Worm (Caenorhabditis elegans) whole organism, L1 larva: Measurements from ENCODE around the gene gldi-10.

Source experiments
- C04F5.9 ChIP-seq: sonication (generic microtip); optimal IDR thresholded peaks from 2 replicates; lab custom pipeline; 2016; ENCODE audit warnings: missing genetic modification characterization, missing compliant biosample characterization
- F16B12.6 ChIP-seq: fragments of 150-350 bp; optimal IDR thresholded peaks from 2 replicates; lab custom pipeline; 2014; ENCODE audit warnings: missing biosample characterization, missing genetic modification characterization
- Y116A8C.19 ChIP-seq: sonication (generic microtip); optimal IDR thresholded peaks from 2 replicates; lab custom pipeline; 2016; ENCODE audit warnings: missing compliant biosample characterization, missing genetic modification characterization, borderline replicate concordance
- alr-1 ChIP-seq: fragments of 200-800 bp; sonication (Bioruptor generic); optimal IDR thresholded peaks from 2 replicates; lab custom pipeline; 2018; ENCODE audit warnings: borderline replicate concordance, mild to moderate bottlenecking, missing genetic modification characterization, missing compliant biosample characterization
- aly-2 ChIP-seq: fragments of 150-350 bp; optimal IDR thresholded peaks from 2 replicates; lab custom pipeline; 2014; ENCODE audit warnings: missing biosample characterization, missing genetic modification characterization
- ama-1 ChIP-seq: fragments of 150-350 bp; optimal IDR thresholded peaks from 2 replicates; lab custom pipeline; 2014
- blmp-1 ChIP-seq: fragments of 150-350 bp; optimal IDR thresholded peaks from 2 replicates; lab custom pipeline; 2014; ENCODE audit warnings: missing biosample characterization, missing genetic modification characterization
- ceh-8 ChIP-seq: fragments of 200-800 bp; sonication (Bioruptor generic); optimal IDR thresholded peaks from 2 replicates; lab custom pipeline; 2018; ENCODE audit warnings: mild to moderate bottlenecking, missing genetic modification characterization, moderate library complexity, missing compliant biosample characterization
- ceh-82 ChIP-seq, 3 experiments: fragments of 150-350 bp in 1 of 3; sonication (generic microtip) in 2 of 3; optimal IDR thresholded peaks; 2 replicates each; lab custom pipeline; 2014 to 2017; ENCODE audit warnings: missing biosample characterization in 3 of 3, missing genetic modification characterization in 3 of 3
- ceh-90 ChIP-seq: sonication (generic microtip); optimal IDR thresholded peaks from 2 replicates; lab custom pipeline; 2016; ENCODE audit warnings: missing genetic modification characterization, missing compliant biosample characterization
- ces-1 ChIP-seq: fragments of 150-350 bp; optimal IDR thresholded peaks from 2 replicates; lab custom pipeline; 2014; ENCODE audit warnings: missing biosample characterization, missing genetic modification reagents, missing genetic modification characterization
- dpl-1 ChIP-seq, 3 experiments: fragments of 150-350 bp in 2 of 3; sonication (generic microtip) in 1 of 3; optimal IDR thresholded peaks; 2 replicates each; lab custom pipeline; 2014 to 2017; ENCODE audit warnings: missing biosample characterization in 3 of 3, missing genetic modification characterization in 3 of 3, missing genetic modification reagents in 3 of 3
- efl-1 ChIP-seq, 4 experiments: fragments of 150-350 bp; optimal IDR thresholded peaks in 3 of 4; peaks in 1 of 4; 1 replicate in 1 of 4; 2 replicates in 3 of 4; lab custom pipeline; 2014; ENCODE audit warnings: missing biosample characterization in 2 of 4, missing genetic modification characterization in 2 of 4, missing genetic modification reagents in 2 of 4
- efl-3 ChIP-seq: fragments of 200-800 bp; sonication (Bioruptor generic); optimal IDR thresholded peaks from 2 replicates; lab custom pipeline; 2018; ENCODE audit warnings: mild to moderate bottlenecking, missing genetic modification characterization, missing compliant biosample characterization
- egl-27 ChIP-seq, 2 experiments: fragments of 150-350 bp in 1 of 2; sonication (generic microtip); optimal IDR thresholded peaks; 3 replicates each; lab custom pipeline; 2017 to 2018; ENCODE audit warnings: missing biosample characterization in 2 of 2, missing genetic modification characterization in 2 of 2, missing genetic modification reagents in 2 of 2
- elt-3 ChIP-seq, 6 experiments: fragments of 150-350 bp in 1 of 6; sonication (generic microtip); optimal IDR thresholded peaks; 2 replicates each; lab custom pipeline; 2017 to 2018; ENCODE audit warnings: missing biosample characterization in 6 of 6, missing genetic modification characterization in 6 of 6, inconsistent platforms in 1 of 6
- ets-5 ChIP-seq: fragments of 200-800 bp; sonication (Bioruptor generic); IDR thresholded peaks from 2 replicates; pipeline ENCODE4 v1.3.6; 2022; ENCODE audit warnings: missing genetic modification characterization, missing compliant biosample characterization
- fkh-8 ChIP-seq: sonication (generic microtip); optimal IDR thresholded peaks from 2 replicates; lab custom pipeline; 2016; ENCODE audit warnings: mild to moderate bottlenecking, missing genetic modification characterization, missing compliant biosample characterization
- hpl-2 ChIP-seq: fragments of 150-350 bp; optimal IDR thresholded peaks from 2 replicates; lab custom pipeline; 2014; ENCODE audit warnings: missing biosample characterization, missing genetic modification reagents, missing genetic modification characterization
- irx-1 ChIP-seq: sonication (generic microtip); optimal IDR thresholded peaks from 2 replicates; lab custom pipeline; 2016; ENCODE audit warnings: missing genetic modification characterization, missing compliant biosample characterization
- isw-1 ChIP-seq: fragments of 200-800 bp; sonication (Bioruptor generic); IDR thresholded peaks from 2 replicates; pipeline ENCODE4 v1.3.6; 2022; ENCODE audit warnings: missing genetic modification characterization, missing compliant biosample characterization
- jun-1 ChIP-seq: fragments of 150-350 bp; optimal IDR thresholded peaks from 2 replicates; lab custom pipeline; 2014; ENCODE audit warnings: missing biosample characterization, missing genetic modification reagents, missing genetic modification characterization
- lin-13 ChIP-seq: fragments of 150-350 bp; optimal IDR thresholded peaks from 2 replicates; lab custom pipeline; 2014; ENCODE audit warnings: missing biosample characterization, missing genetic modification reagents, missing genetic modification characterization
- lin-14 ChIP-seq: fragments of 200-800 bp; sonication (Bioruptor generic); optimal IDR thresholded peaks from 2 replicates; lab custom pipeline; 2018; ENCODE audit warnings: mild to moderate bottlenecking, missing genetic modification characterization, moderate library complexity, missing compliant biosample characterization
- lin-15B ChIP-seq: fragments of 150-350 bp; sonication (generic microtip); optimal IDR thresholded peaks from 3 replicates; lab custom pipeline; 2014; ENCODE audit warnings: missing biosample characterization, missing genetic modification characterization
- lir-3 ChIP-seq: sonication (generic microtip); optimal IDR thresholded peaks from 2 replicates; lab custom pipeline; 2016; ENCODE audit warnings: mild to moderate bottlenecking, missing genetic modification characterization, moderate library complexity, missing compliant biosample characterization; ENCODE audit not compliant: poor library complexity
- mef-2 ChIP-seq: fragments of 150-350 bp; optimal IDR thresholded peaks from 2 replicates; lab custom pipeline; 2014; ENCODE audit warnings: missing biosample characterization, missing genetic modification characterization
- mep-1 ChIP-seq: fragments of 150-350 bp; optimal IDR thresholded peaks from 2 replicates; lab custom pipeline; 2014; ENCODE audit warnings: missing biosample characterization, missing genetic modification characterization
- nhr-11 ChIP-seq: fragments of 150-350 bp; optimal IDR thresholded peaks from 2 replicates; lab custom pipeline; 2014; ENCODE audit warnings: missing biosample characterization, missing genetic modification characterization
- nhr-12 ChIP-seq: sonication (generic microtip); optimal IDR thresholded peaks from 2 replicates; lab custom pipeline; 2017; ENCODE audit warnings: missing biosample characterization, missing genetic modification characterization
- nhr-20 ChIP-seq: sonication (generic microtip); optimal IDR thresholded peaks from 2 replicates; lab custom pipeline; 2016; ENCODE audit warnings: mild to moderate bottlenecking, missing genetic modification characterization, missing compliant biosample characterization
- nhr-71 ChIP-seq: sonication (generic microtip); optimal IDR thresholded peaks from 2 replicates; lab custom pipeline; 2016; ENCODE audit warnings: mild to moderate bottlenecking, missing genetic modification characterization, moderate library complexity, missing compliant biosample characterization
- nhr-77 ChIP-seq: fragments of 150-350 bp; optimal IDR thresholded peaks from 2 replicates; lab custom pipeline; 2014; ENCODE audit warnings: missing biosample characterization, missing genetic modification characterization
- nhr-85 ChIP-seq: sonication (generic microtip); peaks from one replicate; lab custom pipeline; 2016; ENCODE audit warnings: missing genetic modification characterization, inconsistent platforms, missing compliant biosample characterization
- nhr-90 ChIP-seq: sonication (generic microtip); optimal IDR thresholded peaks from 2 replicates; lab custom pipeline; 2016; ENCODE audit warnings: mild to moderate bottlenecking, missing genetic modification characterization, missing compliant biosample characterization; ENCODE audit not compliant: poor library complexity
- rnt-1 ChIP-seq: sonication (generic microtip); optimal IDR thresholded peaks from 2 replicates; lab custom pipeline; 2016; ENCODE audit warnings: mild to moderate bottlenecking, missing genetic modification characterization, moderate library complexity, missing compliant biosample characterization
- snu-23 ChIP-seq: sonication (generic microtip); optimal IDR thresholded peaks from 2 replicates; lab custom pipeline; 2016; ENCODE audit warnings: missing genetic modification characterization, missing compliant biosample characterization
- sptf-1 ChIP-seq: fragments of 150-350 bp; optimal IDR thresholded peaks from 2 replicates; lab custom pipeline; 2014; ENCODE audit warnings: missing biosample characterization, missing genetic modification characterization
- swsn-7 ChIP-seq: sonication (generic microtip); optimal IDR thresholded peaks from 2 replicates; lab custom pipeline; 2016; ENCODE audit warnings: missing genetic modification characterization, missing compliant biosample characterization
- unc-130 ChIP-seq: fragments of 150-350 bp; optimal IDR thresholded peaks from 2 replicates; lab custom pipeline; 2017; ENCODE audit warnings: missing biosample characterization, missing genetic modification characterization, inconsistent platforms
- unc-86 ChIP-seq: sonication (generic microtip); optimal IDR thresholded peaks from 2 replicates; lab custom pipeline; 2016; ENCODE audit warnings: missing genetic modification characterization, missing compliant biosample characterization
- xbp-1 ChIP-seq: sonication (generic microtip); optimal IDR thresholded peaks from 2 replicates; lab custom pipeline; 2016; ENCODE audit warnings: missing genetic modification characterization, missing compliant biosample characterization

The gldi-10 gene

ce11 chrIV:9140172-9140805, 41.2 kb downstream of the gldi-10 start:
- TF ChIP-seq elt-3 (tag; optimal IDR thresholded peaks at IDR 0.05; lab: Kevin White, UChicago) (no peak), irx-1 (tag; lab: Kevin White, UChicago) (no peak), jun-1 (tag; lab: Kevin White, UChicago) (no peak), alr-1 (tag; lab: Kevin White, UChicago) (no peak), egl-27 (tag; optimal IDR thresholded peaks at IDR 0.05; lab: Kevin White, UChicago) (no peak), ceh-90 (tag; lab: Kevin White, UChicago) (no peak), snu-23 (GFP tag; lab: Kevin White, UChicago) (no peak), ceh-82 (tag; optimal IDR thresholded peaks at IDR 0.05; lab: Kevin White, UChicago) (no peak)

- no peak for TF ChIP-seq mef-2 (tag; lab: Kevin White, UChicago)
- TF ChIP-seq lin-13: no peak
- no peak for TF ChIP-seq C04F5.9
- no peak for TF ChIP-seq hpl-2 (GFP tag; lab: Kevin White, UChicago)
- TF ChIP-seq ama-1 (lab: Kevin White, UChicago): no peak
- TF ChIP-seq nhr-77 (tag; lab: Kevin White, UChicago): no peak
- TF ChIP-seq lin-15B (tag; lab: Kevin White, UChicago): no peak
- no peak for TF ChIP-seq nhr-20
- TF ChIP-seq jun-1 (tag; lab: Kevin White, UChicago): no peak
- TF ChIP-seq dpl-1 (GFP tag; optimal IDR thresholded peaks at IDR 0.05; lab: Kevin White, UChicago): no peak
- no peak for TF ChIP-seq aly-2 (tag; lab: Kevin White, UChicago)
- TF ChIP-seq lir-3 (tag; lab: Kevin White, UChicago): no peak
- TF ChIP-seq efl-3: no peak
- TF ChIP-seq lin-14 (GFP tag; lab: Kevin White, UChicago): no peak
- no peak for TF ChIP-seq sptf-1 (tag; lab: Kevin White, UChicago)
- no peak for TF ChIP-seq F16B12.6
- TF ChIP-seq rnt-1 (tag; lab: Kevin White, UChicago): no peak
- no peak for TF ChIP-seq nhr-71 (tag; lab: Kevin White, UChicago)
- TF ChIP-seq ets-5 (GFP tag; lab: Robert Waterston, UW): no peak
- no peak for TF ChIP-seq unc-130 (tag; lab: Kevin White, UChicago)
- TF ChIP-seq, all 84 proteins: peak for 0
Measured at ce11 chrIV:9144405-9144804, 45.4 kb downstream of the gldi-10 start, which contains the start of gene flp-1. Gene flp-1, plus strand, starts transcription at chrIV:9144705.

ce11 chrIV:9146111-9146510, 47.1 kb downstream of the gldi-10 start, which contains the start of gene daf-10:
Gene daf-10, minus strand, starts transcription at chrIV:9146211.
- peak; percentile 2 for TF ChIP-seq fkh-8 (tag; lab: Kevin White, UChicago)
- no peak for TF ChIP-seq blmp-1 (tag; lab: Kevin White, UChicago)
- TF ChIP-seq efl-1 (optimal IDR thresholded peaks at IDR 0.05; lab: Kevin White, UChicago): no peak
- TF ChIP-seq efl-1 (GFP tag; optimal IDR thresholded peaks at IDR 0.05 in 1 of 2; lab: Kevin White, UChicago): peak in 1 of 2 experiments; percentile 43
- TF ChIP-seq, all 84 proteins: peak for 2

- TF ChIP-seq unc-86 (tag; lab: Kevin White, UChicago) (no peak), Y116A8C.19 (no peak), ceh-8 (GFP tag; lab: Kevin White, UChicago) (no peak), mef-2 (tag; lab: Kevin White, UChicago) (no peak), lir-3 (tag; lab: Kevin White, UChicago) (no peak), nhr-20 (peak; percentile 57), dpl-1 (GFP tag; optimal IDR thresholded peaks at IDR 0.05; lab: Kevin White, UChicago) (peak; percentile 74 to 88 (median 79)), nhr-85 (tag; lab: Kevin White, UChicago) (peak; percentile 57), blmp-1 (tag; lab: Kevin White, UChicago) (peak; percentile 34), nhr-12 (no peak), nhr-77 (tag; lab: Kevin White, UChicago) (peak; percentile 53), sptf-1 (tag; lab: Kevin White, UChicago) (no peak), nhr-90 (peak; percentile 23), isw-1 (peak; percentile 22), xbp-1 (tag; lab: Kevin White, UChicago) (peak; percentile 51), unc-130 (tag; lab: Kevin White, UChicago) (peak; percentile 13), lin-14 (GFP tag; lab: Kevin White, UChicago) (peak; percentile 67), nhr-71 (tag; lab: Kevin White, UChicago) (peak; percentile 76), nhr-11 (no peak), ces-1 (GFP tag; lab: Kevin White, UChicago) (no peak), mep-1 (peak; percentile 68), swsn-7 (peak; percentile 56), irx-1 (tag; lab: Kevin White, UChicago) (no peak), efl-1 (optimal IDR thresholded peaks at IDR 0.05; lab: Kevin White, UChicago) (peak; percentile 82 to 87), efl-1 (GFP tag; optimal IDR thresholded peaks at IDR 0.05 in 1 of 2; lab: Kevin White, UChicago) (peak; percentile 83 to 98), ceh-82 (tag; optimal IDR thresholded peaks at IDR 0.05; lab: Kevin White, UChicago) (peak in 2 of 3 experiments; percentile 17 to 71)
Measured at ce11 chrIV:9146819-9147518, 47.9 kb downstream of the gldi-10 start, which contains the start of the genes rpb-12 and aly-2. Gene rpb-12, minus strand, starts transcription at chrIV:9146869. Gene aly-2, plus strand, starts transcription at chrIV:9147468.
